Worm (Caenorhabditis elegans) whole organism, L4 larva: ENCODE data around the gene sms-3.

Source experiments
- dmd-9 ChIP-seq: fragments of 200-800 bp; sonication (Bioruptor generic); IDR thresholded peaks from 2 replicates; pipeline ENCODE4 v1.3.6; 2022; ENCODE audit warnings: missing genetic modification reagents, missing genetic modification characterization, missing compliant biosample characterization
- fkh-10 ChIP-seq: fragments of 150-350 bp; optimal IDR thresholded peaks from 2 replicates; lab custom pipeline; 2014; ENCODE audit warnings: missing biosample characterization, missing genetic modification reagents, missing genetic modification characterization
- gei-8 ChIP-seq: fragments of 200-800 bp; sonication (Bioruptor generic); optimal IDR thresholded peaks from 2 replicates; lab custom pipeline; 2018; ENCODE audit warnings: mild to moderate bottlenecking, missing genetic modification characterization, missing compliant biosample characterization
- nhr-10 ChIP-seq: fragments of 150-350 bp; optimal IDR thresholded peaks from 2 replicates; lab custom pipeline; 2014; ENCODE audit warnings: missing biosample characterization, missing genetic modification characterization
- nhr-102 ChIP-seq: sonication (generic microtip); optimal IDR thresholded peaks from 2 replicates; lab custom pipeline; 2016; ENCODE audit warnings: mild to moderate bottlenecking, missing genetic modification characterization, moderate library complexity, missing compliant biosample characterization

ce11 chrIII:1539366-1539765, 61.6 kb downstream of the sms-3 start:
- no peak for TF ChIP-seq gei-8 (GFP tag; lab: Kevin White, UChicago)
- TF ChIP-seq nhr-10, result no peak
- no peak for TF ChIP-seq dmd-9 (GFP tag; lab: Robert Waterston, UW)
- no peak for TF ChIP-seq fkh-10 (GFP tag; lab: Kevin White, UChicago)
- no peak for TF ChIP-seq nhr-102 (tag; lab: Kevin White, UChicago)
